Worm (Caenorhabditis elegans): ENCODE results near the gene Y41E3.7.

Y41E3.7 gene

ce11 chrIV:15028891-15029290 is 15.1 kb downstream of the Y41E3.7 start, which contains the start of gene Y41E3.8:
Y41E3.8 (minus strand) TSS chrIV:15028978.
- TF ChIP-seq ceh-58 (GFP tag; IDR thresholded peaks at IDR 0.05) (no peak), ZK185.1 (tag; optimal IDR thresholded peaks at IDR 0.05; ENCODE audit: poor library complexity, severe bottlenecking) (no peak), F33H1.4 (GFP tag; IDR thresholded peaks at IDR 0.05) (peak; percentile 47; the same call in 1 of the 2 replicates), lin-54 (GFP tag; optimal IDR thresholded peaks at IDR 0.05) (peak; percentile 29), F49E8.2 (tag; optimal IDR thresholded peaks at IDR 0.05; ENCODE audit: insufficient read depth) (peak; percentile 37), T07F8.4 (tag; optimal IDR thresholded peaks at IDR 0.05) (no peak), snpc-4 (GFP tag; optimal IDR thresholded peaks at IDR 0.05) (no peak), snpc-4 (tag; optimal IDR thresholded peaks at IDR 0.05) (peak in 3 of 4 experiments; percentile 14 to 82 (median 55)), ztf-18 (tag; optimal IDR thresholded peaks at IDR 0.05) (peak; percentile 68), nhr-120 (GFP tag; IDR thresholded peaks at IDR 0.05) (no peak), F57C9.4 (tag; optimal IDR thresholded peaks at IDR 0.05) (no peak), egl-44 (GFP tag; IDR thresholded peaks at IDR 0.05) (no peak), madf-8 (GFP tag; conservative IDR thresholded peaks at IDR 0.05) (no peak), lin-26 (GFP tag; IDR thresholded peaks at IDR 0.05) (no peak), somi-1 (GFP tag; optimal IDR thresholded peaks at IDR 0.05) (no peak), Y53G8AR.9 (GFP tag; conservative IDR thresholded peaks at IDR 0.05) (no peak), ceh-100 (GFP tag; IDR thresholded peaks at IDR 0.05) (no peak), sdz-38 (tag; optimal IDR thresholded peaks at IDR 0.05) (no peak), snpc-1.3 (tag; optimal IDR thresholded peaks at IDR 0.05; ENCODE audit: insufficient read depth) (no peak), ztf-22 (GFP tag; optimal IDR thresholded peaks at IDR 0.05) (no peak), F22D6.2 (tag; optimal IDR thresholded peaks at IDR 0.05) (no peak), zim-3 (tag; optimal IDR thresholded peaks at IDR 0.05) (no peak), nhr-90 (tag; optimal IDR thresholded peaks at IDR 0.05) (no peak), unc-62 (GFP tag; optimal IDR thresholded peaks at IDR 0.05) (no peak), attf-6 (GFP tag; IDR thresholded peaks at IDR 0.05) (peak; percentile 70; the same call in 1 of the 2 replicates), unc-130 (GFP tag; optimal IDR thresholded peaks at IDR 0.05) (no peak), cebp-1 (GFP tag; IDR thresholded peaks at IDR 0.05) (no peak), cebp-1 (tag; optimal IDR thresholded peaks at IDR 0.05) (peak; percentile 31), tbp1 (GFP tag; optimal IDR thresholded peaks at IDR 0.05) (peak; percentile 44), mcd-1 (GFP tag; IDR thresholded peaks at IDR 0.05) (no peak), dox-1 (GFP tag; IDR thresholded peaks at IDR 0.05) (no peak), hsf-1 (GFP tag; IDR thresholded peaks at IDR 0.05) (no peak), ztf-26 (tag; optimal IDR thresholded peaks at IDR 0.05) (no peak), nfyb-1 (GFP tag; IDR thresholded peaks at IDR 0.05) (no peak), madf-6 (GFP tag; IDR thresholded peaks at IDR 0.05) (peak; percentile 22; the same call in 1 of the 2 replicates), rpc-1 (optimal IDR thresholded peaks at IDR 0.05) (no peak), rpc-1 (tag; optimal IDR thresholded peaks at IDR 0.05) (no peak), Y79H2A.3 (GFP tag; conservative IDR thresholded peaks at IDR 0.05) (no peak), F57A8.1 (GFP tag; optimal IDR thresholded peaks at IDR 0.05) (no peak), dpff-1 (tag; optimal IDR thresholded peaks at IDR 0.05) (no peak), mxl-1 (tag; optimal IDR thresholded peaks at IDR 0.05) (no peak), F10E7.11 (tag; optimal IDR thresholded peaks at IDR 0.05) (no peak), him-1 (tag; optimal IDR thresholded peaks at IDR 0.05) (no peak), egrh-3 (GFP tag; IDR thresholded peaks at IDR 0.05) (no peak), let-526 (GFP tag; IDR thresholded peaks at IDR 0.05) (no peak), cebp-2 (GFP tag; IDR thresholded peaks at IDR 0.05) (no peak), B0035.1 (tag; optimal IDR thresholded peaks at IDR 0.05) (no peak), dpl-1 (GFP tag; optimal IDR thresholded peaks at IDR 0.05) (peak; percentile 12), B0261.1 (tag; optimal IDR thresholded peaks at IDR 0.05) (no peak), C06A6.2 (GFP tag; conservative IDR thresholded peaks at IDR 0.05) (no peak), lir-1 (GFP tag; conservative IDR thresholded peaks at IDR 0.05) (no peak)

All from whole organism, young adult.